Worm (Caenorhabditis elegans) whole organism, L4 larva: ENCODE measurements around the gene clec-234.

Source experiments
- F49E8.2 ChIP-seq: sonication (generic microtip); optimal IDR thresholded peaks from 2 replicates; lab custom pipeline; 2016; ENCODE audit warnings: missing compliant biosample characterization, mild to moderate bottlenecking, missing genetic modification characterization, borderline replicate concordance
- T20F7.1 ChIP-seq: fragments of 200-800 bp; sonication (Bioruptor generic); optimal IDR thresholded peaks from 2 replicates; lab custom pipeline; 2018; ENCODE audit warnings: mild to moderate bottlenecking, missing genetic modification characterization, missing compliant biosample characterization
- Y48G9A.11 ChIP-seq: fragments of 200-800 bp; sonication (Bioruptor generic); IDR thresholded peaks from 2 replicates; pipeline ENCODE4 v1.3.6; 2022; ENCODE audit warnings: missing genetic modification reagents, missing genetic modification characterization, missing compliant biosample characterization
- Y5F2A.4 ChIP-seq: fragments of 200-800 bp; sonication (Bioruptor generic); optimal IDR thresholded peaks from 2 replicates; lab custom pipeline; 2018; ENCODE audit warnings: mild to moderate bottlenecking, missing genetic modification characterization, missing compliant biosample characterization
- ZK337.2 ChIP-seq: fragments of 200-800 bp; sonication (Bioruptor generic); IDR thresholded peaks from 2 replicates; pipeline ENCODE4 v1.3.6; 2022; ENCODE audit warnings: missing genetic modification reagents, missing genetic modification characterization, missing compliant biosample characterization
- ZK546.5 ChIP-seq, 2 experiments: sonication (generic microtip); optimal IDR thresholded peaks; 2 replicates each; lab custom pipeline; 2017; ENCODE audit warnings: missing biosample characterization in 2 of 2, missing genetic modification characterization in 2 of 2
- aha-1 ChIP-seq: fragments of 150-350 bp; peaks from one replicate; lab custom pipeline; 2014; ENCODE audit warnings: missing biosample characterization, missing genetic modification characterization
- ceh-20 ChIP-seq: fragments of 200-800 bp; sonication (Bioruptor generic); IDR thresholded peaks from 2 replicates; pipeline ENCODE4 v1.3.6; 2022; ENCODE audit warnings: missing genetic modification reagents, missing genetic modification characterization, missing compliant biosample characterization
- ceh-82 ChIP-seq: sonication (generic microtip); optimal IDR thresholded peaks from 2 replicates; lab custom pipeline; 2017; ENCODE audit warnings: missing biosample characterization, missing genetic modification characterization
- daf-12 ChIP-seq: fragments of 150-350 bp; optimal IDR thresholded peaks from 2 replicates; lab custom pipeline; 2014; ENCODE audit warnings: missing biosample characterization, missing genetic modification reagents, missing genetic modification characterization
- daf-16 ChIP-seq, 3 experiments: sonication (generic microtip); optimal IDR thresholded peaks; 2 replicates each; lab custom pipeline; 2016 to 2017; ENCODE audit warnings: missing genetic modification characterization in 3 of 3, missing genetic modification reagents in 3 of 3, mild to moderate bottlenecking in 2 of 3, missing compliant biosample characterization in 2 of 3, missing biosample characterization in 1 of 3, moderate library complexity in 1 of 3
- daf-19 ChIP-seq: fragments of 200-800 bp; sonication (Bioruptor generic); conservative IDR thresholded peaks from 2 replicates; pipeline ENCODE4 v1.3.6; 2022; ENCODE audit warnings: missing genetic modification characterization, missing compliant biosample characterization
- daf-8 ChIP-seq: fragments of 200-800 bp; sonication (Bioruptor generic); IDR thresholded peaks from 2 replicates; pipeline ENCODE4 v1.3.6; 2022; ENCODE audit warnings: missing genetic modification characterization, missing compliant biosample characterization
- dmd-8 ChIP-seq: fragments of 200-800 bp; sonication (Bioruptor generic); IDR thresholded peaks from 2 replicates; pipeline ENCODE4 v1.3.6; 2022; ENCODE audit warnings: missing genetic modification characterization, missing compliant biosample characterization
- dpl-1 ChIP-seq: fragments of 150-350 bp; optimal IDR thresholded peaks from 2 replicates; lab custom pipeline; 2014; ENCODE audit warnings: missing biosample characterization, missing genetic modification reagents, missing genetic modification characterization
- egl-43 ChIP-seq: fragments of 200-800 bp; sonication (Bioruptor generic); IDR thresholded peaks from 2 replicates; pipeline ENCODE4 v1.3.6; 2022; ENCODE audit warnings: missing genetic modification reagents, missing genetic modification characterization, missing compliant biosample characterization
- fkh-10 ChIP-seq: fragments of 150-350 bp; optimal IDR thresholded peaks from 2 replicates; lab custom pipeline; 2014; ENCODE audit warnings: missing biosample characterization, missing genetic modification reagents, missing genetic modification characterization
- fos-1 ChIP-seq: fragments of 150-350 bp; optimal IDR thresholded peaks from 2 replicates; lab custom pipeline; 2014; ENCODE audit warnings: missing biosample characterization, missing genetic modification characterization
- gei-8 ChIP-seq: fragments of 200-800 bp; sonication (Bioruptor generic); optimal IDR thresholded peaks from 2 replicates; lab custom pipeline; 2018; ENCODE audit warnings: mild to moderate bottlenecking, missing genetic modification characterization, missing compliant biosample characterization
- hmg-1.1 ChIP-seq: fragments of 200-800 bp; sonication (Bioruptor generic); IDR thresholded peaks from 2 replicates; pipeline ENCODE4 v1.3.6; 2022; ENCODE audit warnings: missing genetic modification reagents, missing genetic modification characterization, missing compliant biosample characterization
- lin-29 ChIP-seq: fragments of 200-800 bp; sonication (Bioruptor generic); IDR thresholded peaks from 2 replicates; pipeline ENCODE4 v1.3.6; 2022; ENCODE audit warnings: missing genetic modification reagents, missing genetic modification characterization, missing compliant biosample characterization
- mdt-29 ChIP-seq: fragments of 200-800 bp; sonication (Bioruptor generic); IDR thresholded peaks from 2 replicates; pipeline ENCODE4 v1.3.6; 2022; ENCODE audit warnings: missing genetic modification reagents, missing genetic modification characterization, missing compliant biosample characterization
- mep-1 ChIP-seq: fragments of 150-350 bp; sonication (generic microtip); optimal IDR thresholded peaks from 3 replicates; lab custom pipeline; 2014; ENCODE audit warnings: missing biosample characterization, missing genetic modification characterization
- mes-2 ChIP-seq: sonication (generic microtip); optimal IDR thresholded peaks from 2 replicates; lab custom pipeline; 2016; ENCODE audit warnings: missing genotype, mild to moderate bottlenecking, missing genetic modification characterization, missing compliant biosample characterization; ENCODE audit not compliant: poor library complexity, severe bottlenecking
- mxl-2 ChIP-seq: fragments of 200-800 bp; sonication (Bioruptor generic); conservative IDR thresholded peaks from 2 replicates; pipeline ENCODE4 v1.3.6; 2022; ENCODE audit warnings: missing genetic modification reagents, missing genetic modification characterization, missing compliant biosample characterization
- mxl-3 ChIP-seq: fragments of 200-800 bp; sonication (Bioruptor generic); optimal IDR thresholded peaks from 2 replicates; lab custom pipeline; 2018; ENCODE audit warnings: mild to moderate bottlenecking, missing genetic modification characterization, missing compliant biosample characterization
- nhr-10 ChIP-seq: fragments of 150-350 bp; optimal IDR thresholded peaks from 2 replicates; lab custom pipeline; 2014; ENCODE audit warnings: missing biosample characterization, missing genetic modification characterization
- nhr-111 ChIP-seq: fragments of 200-800 bp; sonication (Bioruptor generic); optimal IDR thresholded peaks from 2 replicates; lab custom pipeline; 2018; ENCODE audit warnings: mild to moderate bottlenecking, missing genetic modification characterization, missing compliant biosample characterization
- nhr-41 ChIP-seq: fragments of 200-800 bp; sonication (Bioruptor generic); IDR thresholded peaks from 2 replicates; pipeline ENCODE4 v1.3.6; 2022; ENCODE audit warnings: missing genetic modification reagents, missing genetic modification characterization, missing compliant biosample characterization
- nhr-76 ChIP-seq: fragments of 150-350 bp; optimal IDR thresholded peaks from 2 replicates; lab custom pipeline; 2014; ENCODE audit warnings: missing biosample characterization, missing genetic modification characterization
- php-3 ChIP-seq: fragments of 200-800 bp; sonication (Bioruptor generic); IDR thresholded peaks from 2 replicates; pipeline ENCODE4 v1.3.6; 2022; ENCODE audit warnings: missing genetic modification reagents, missing genetic modification characterization, missing compliant biosample characterization
- saeg-2 ChIP-seq: fragments of 200-800 bp; sonication (Bioruptor generic); IDR thresholded peaks from 2 replicates; pipeline ENCODE4 v1.3.6; 2022; ENCODE audit warnings: missing genetic modification reagents, missing genetic modification characterization, missing compliant biosample characterization
- set-16 ChIP-seq: fragments of 200-800 bp; sonication (Bioruptor generic); IDR thresholded peaks from 2 replicates; pipeline ENCODE4 v1.3.6; 2022; ENCODE audit warnings: missing genetic modification reagents, missing genetic modification characterization, missing compliant biosample characterization
- snpc-4 ChIP-seq: fragments of 150-350 bp; optimal IDR thresholded peaks from 2 replicates; lab custom pipeline; 2014; ENCODE audit warnings: missing biosample characterization, missing genetic modification characterization
- tra-1 ChIP-seq: fragments of 200-800 bp; sonication (Bioruptor generic); IDR thresholded peaks from 2 replicates; pipeline ENCODE4 v1.3.6; 2022; ENCODE audit warnings: missing genetic modification reagents, missing genetic modification characterization, missing compliant biosample characterization
- unc-39 ChIP-seq: sonication (generic microtip); optimal IDR thresholded peaks from 2 replicates; lab custom pipeline; 2017; ENCODE audit warnings: missing biosample characterization, missing genetic modification characterization
- unc-62 ChIP-seq, 3 experiments: fragments of 150-350 bp in 1 of 3; sonication (generic microtip); optimal IDR thresholded peaks in 2 of 3; peaks in 1 of 3; 1 replicate in 1 of 3; 2 replicates in 2 of 3; lab custom pipeline; 2014 to 2017; ENCODE audit warnings: missing biosample characterization in 3 of 3, missing genetic modification characterization in 3 of 3, missing genetic modification reagents in 3 of 3, missing genotype in 1 of 3
- zip-2 ChIP-seq: fragments of 150-350 bp; optimal IDR thresholded peaks from 2 replicates; lab custom pipeline; 2014; ENCODE audit warnings: missing biosample characterization, missing genetic modification characterization
- ztf-11 ChIP-seq: fragments of 150-350 bp; optimal IDR thresholded peaks from 2 replicates; lab custom pipeline; 2014; ENCODE audit warnings: missing biosample characterization, missing genetic modification characterization

The clec-234 gene

DNA sequence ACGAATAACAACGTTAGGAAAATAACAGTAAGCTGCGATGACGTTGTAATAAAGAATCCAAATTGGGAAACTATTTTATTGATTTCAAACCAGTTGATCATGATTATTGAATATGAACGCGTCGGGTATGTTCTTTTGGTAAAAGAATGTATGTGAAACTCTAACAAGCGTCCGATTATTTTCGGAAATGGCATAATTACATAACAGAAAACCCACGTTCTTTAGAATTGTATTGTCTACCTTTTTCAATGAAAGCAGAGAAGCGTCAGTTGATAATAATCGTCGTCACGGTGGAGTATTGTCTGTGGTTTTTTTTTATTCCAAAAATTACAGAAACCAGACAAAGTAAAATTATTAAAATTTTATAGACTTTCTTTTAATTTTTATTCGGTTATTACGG is 21.7 kb upstream of the clec-234 start, which contains the start of gene str-14:
TSS of gene str-14 (minus strand) at position 101 of the 400 bp plus-strand sequence.
- TF ChIP-seq daf-16 (GFP tag; optimal IDR thresholded peaks at IDR 0.05; lab: Kevin White, UChicago) (no peak), daf-16 (tag; optimal IDR thresholded peaks at IDR 0.05; lab: Kevin White, UChicago) (no peak), aha-1 (tag; lab: Kevin White, UChicago) (no peak), fos-1 (tag; lab: Kevin White, UChicago) (no peak), php-3 (no peak), hmg-1.1 (GFP tag; lab: Robert Waterston, UW) (no peak), T20F7.1 (GFP tag; lab: Kevin White, UChicago) (no peak), unc-39 (no peak), ceh-20 (GFP tag; lab: Robert Waterston, UW) (no peak), egl-43 (GFP tag; lab: Robert Waterston, UW) (no peak), daf-19 (GFP tag; lab: Robert Waterston, UW) (no peak)

DNA sequence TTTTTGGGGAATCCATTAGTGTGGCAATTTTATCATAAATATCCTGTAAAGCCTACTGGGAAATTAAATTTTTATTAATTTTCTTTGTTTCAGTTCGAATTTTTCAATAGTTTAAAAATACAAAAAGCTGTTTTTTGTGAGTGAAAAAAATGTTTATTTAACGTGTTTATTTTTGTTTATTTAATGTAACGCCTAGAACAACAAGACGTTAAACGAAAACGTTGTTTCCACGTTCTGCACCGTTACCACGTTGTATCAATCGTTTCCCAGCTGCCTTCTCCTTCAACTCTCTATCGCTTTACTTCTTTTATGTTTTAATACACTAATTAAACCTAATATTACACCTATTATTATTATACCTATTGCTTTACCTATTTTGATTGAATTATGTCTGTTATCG is 14.4 kb upstream of the clec-234 start, which contains the start of gene T08G3.13:
TSS of gene T08G3.13 (plus strand) at position 301 of the 400 bp plus-strand sequence.
- TF ChIP-seq mxl-3 (no peak), mes-2 (tag; lab: Kevin White, UChicago) (no peak), nhr-10 (no peak), daf-8 (GFP tag; lab: Robert Waterston, UW) (no peak), dpl-1 (no peak), Y5F2A.4 (GFP tag; lab: Kevin White, UChicago) (no peak), daf-16 (GFP tag; optimal IDR thresholded peaks at IDR 0.05; lab: Kevin White, UChicago) (no peak), daf-16 (tag; optimal IDR thresholded peaks at IDR 0.05; lab: Kevin White, UChicago) (no peak), daf-12 (no peak), mxl-2 (no peak), dmd-8 (GFP tag; lab: Robert Waterston, UW) (no peak), F49E8.2 (tag; lab: Kevin White, UChicago) (no peak), gei-8 (no peak), T20F7.1 (GFP tag; lab: Kevin White, UChicago) (no peak), saeg-2 (GFP tag; lab: Robert Waterston, UW) (no peak), mep-1 (tag; lab: Kevin White, UChicago) (no peak), ZK546.5 (tag; optimal IDR thresholded peaks at IDR 0.05; lab: Kevin White, UChicago) (no peak)

DNA sequence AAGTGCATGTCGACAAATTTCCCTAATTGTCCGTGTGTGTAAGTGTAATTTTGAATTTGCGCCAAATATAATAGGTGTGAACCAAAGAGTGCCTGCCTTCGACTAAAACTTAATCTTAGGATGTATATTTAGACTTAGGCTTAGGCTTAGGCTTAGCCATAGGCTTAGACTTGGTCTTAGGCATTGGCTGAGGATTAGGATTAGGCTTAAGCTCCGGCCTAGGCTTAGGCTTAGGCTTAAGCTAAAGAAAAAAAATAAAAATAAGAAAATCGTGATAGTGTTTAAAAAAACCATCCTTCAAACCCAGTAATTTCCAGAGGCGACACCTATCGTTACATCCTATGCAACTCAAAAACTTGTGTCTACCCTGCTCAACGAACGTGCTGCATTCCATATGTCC is 12.8 kb upstream of the clec-234 start:
- TF ChIP-seq dpl-1 (no peak), unc-62 (GFP tag; optimal IDR thresholded peaks at IDR 0.05 in 1 of 2; lab: Kevin White, UChicago) (no peak), unc-62 (tag; optimal IDR thresholded peaks at IDR 0.05; lab: Kevin White, UChicago) (no peak), nhr-41 (GFP tag; lab: Robert Waterston, UW) (no peak), set-16 (no peak), mdt-29 (no peak), unc-39 (no peak), nhr-76 (tag; lab: Kevin White, UChicago) (no peak), daf-12 (no peak), ZK337.2 (GFP tag; lab: Robert Waterston, UW) (no peak), zip-2 (no peak), saeg-2 (GFP tag; lab: Robert Waterston, UW) (no peak), ceh-82 (tag; lab: Kevin White, UChicago) (no peak), nhr-111 (GFP tag; lab: Kevin White, UChicago) (no peak), fkh-10 (GFP tag; lab: Kevin White, UChicago) (no peak), aha-1 (tag; lab: Kevin White, UChicago) (no peak)

DNA sequence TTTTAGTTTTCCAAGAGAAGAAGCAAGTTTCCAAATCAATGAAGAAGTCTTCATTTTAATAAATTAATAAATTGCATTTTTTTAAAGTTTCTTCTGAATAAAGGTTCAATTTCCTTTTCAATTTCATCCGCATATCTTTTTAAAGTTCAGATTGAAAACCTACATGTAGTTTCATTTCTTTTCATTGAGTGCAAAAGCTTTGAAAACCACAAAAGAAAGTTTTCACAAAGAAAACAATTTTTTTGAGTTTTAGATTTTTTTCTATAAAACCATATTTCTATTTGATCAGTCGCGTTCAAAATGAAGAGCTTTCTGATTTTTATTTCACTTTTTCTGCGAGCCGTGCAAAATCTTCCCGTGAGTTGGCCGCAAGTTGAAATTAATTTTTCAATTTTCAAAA is 12.3 kb upstream of the clec-234 start, which contains the start of gene T08G3.6:
TSS of gene T08G3.6 (plus strand) at position 301 of the 400 bp plus-strand sequence.
- TF ChIP-seq tra-1 (no peak), Y48G9A.11 (GFP tag; lab: Robert Waterston, UW) (no peak), snpc-4 (tag; lab: Kevin White, UChicago) (no peak), lin-29 (GFP tag; lab: Robert Waterston, UW) (no peak), nhr-10 (no peak), hmg-1.1 (GFP tag; lab: Robert Waterston, UW) (no peak), ztf-11 (tag; lab: Kevin White, UChicago) (no peak)
